Worm (Caenorhabditis elegans) whole organism, L2 larva: ENCODE results near the gene C18H7.6.
A peak's percentile ranks its signal among the peaks of the same experiment; 100 is the strongest.

Experiments used
- C34F6.9 ChIP-seq: fragments of 150-350 bp; optimal IDR thresholded peaks from 2 replicates; lab custom pipeline; 2014; ENCODE audit warnings: missing biosample characterization, missing genetic modification characterization
- R02D3.7 ChIP-seq: fragments of 150-350 bp; optimal IDR thresholded peaks from 2 replicates; lab custom pipeline; 2014; ENCODE audit warnings: missing biosample characterization, missing genetic modification characterization
- Y55F3AM.14 ChIP-seq: fragments of 200-800 bp; sonication (Bioruptor generic); optimal IDR thresholded peaks from 2 replicates; lab custom pipeline; 2018; ENCODE audit warnings: mild to moderate bottlenecking, missing genetic modification characterization, missing compliant biosample characterization
- alr-1 ChIP-seq: fragments of 150-350 bp; optimal IDR thresholded peaks from 2 replicates; lab custom pipeline; 2014; ENCODE audit warnings: missing biosample characterization, missing genetic modification characterization
- ama-1 ChIP-seq: fragments of 150-350 bp; optimal IDR thresholded peaks from 2 replicates; lab custom pipeline; 2018; ENCODE audit warnings: inconsistent platforms
- ceh-16 ChIP-seq: fragments of 150-350 bp; optimal IDR thresholded peaks from 2 replicates; lab custom pipeline; 2014; ENCODE audit warnings: missing biosample characterization, missing genetic modification characterization
- ceh-82 ChIP-seq: fragments of 150-350 bp; optimal IDR thresholded peaks from 2 replicates; lab custom pipeline; 2014; ENCODE audit warnings: missing biosample characterization, missing genetic modification characterization
- crh-2 ChIP-seq: sonication (generic microtip); optimal IDR thresholded peaks from 2 replicates; lab custom pipeline; 2017; ENCODE audit warnings: missing biosample characterization, missing genetic modification characterization
- dmd-4 ChIP-seq: sonication (generic microtip); optimal IDR thresholded peaks from 2 replicates; lab custom pipeline; 2017; ENCODE audit warnings: missing biosample characterization, missing genetic modification characterization
- egl-27 ChIP-seq: sonication (generic microtip); optimal IDR thresholded peaks from 3 replicates; lab custom pipeline; 2017; ENCODE audit warnings: missing biosample characterization, missing genetic modification reagents, missing genetic modification characterization
- elt-1 ChIP-seq: fragments of 150-350 bp; optimal IDR thresholded peaks from 2 replicates; lab custom pipeline; 2014; ENCODE audit warnings: missing biosample characterization, missing genetic modification characterization
- elt-3 ChIP-seq: sonication (generic microtip); optimal IDR thresholded peaks from 2 replicates; lab custom pipeline; 2017; ENCODE audit warnings: missing biosample characterization, missing genetic modification characterization
- fos-1 ChIP-seq: fragments of 150-350 bp; optimal IDR thresholded peaks from 2 replicates; lab custom pipeline; 2014; ENCODE audit warnings: missing biosample characterization, missing genetic modification characterization
- gmeb-1 ChIP-seq: fragments of 150-350 bp; optimal IDR thresholded peaks from 2 replicates; lab custom pipeline; 2014; ENCODE audit warnings: missing biosample characterization, missing genetic modification characterization
- lin-11 ChIP-seq: fragments of 150-350 bp; sonication (generic microtip); optimal IDR thresholded peaks from 2 replicates; lab custom pipeline; 2014; ENCODE audit warnings: missing biosample characterization, missing genetic modification characterization, inconsistent platforms, mixed read lengths
- lin-13 ChIP-seq: fragments of 150-350 bp; optimal IDR thresholded peaks from 2 replicates; lab custom pipeline; 2014; ENCODE audit warnings: missing biosample characterization, missing genetic modification reagents, missing genetic modification characterization
- lsy-2 ChIP-seq, 2 experiments: fragments of 150-350 bp in 1 of 2; sonication (generic microtip) in 1 of 2; optimal IDR thresholded peaks; 2 replicates each; lab custom pipeline; 2014 to 2017; ENCODE audit warnings: missing biosample characterization in 2 of 2, missing genetic modification characterization in 2 of 2
- mab-5 ChIP-seq: fragments of 150-350 bp; optimal IDR thresholded peaks from 2 replicates; lab custom pipeline; 2014; ENCODE audit warnings: missing biosample characterization, missing genetic modification characterization
- mbf-1 ChIP-seq: sonication (generic microtip); optimal IDR thresholded peaks from 2 replicates; lab custom pipeline; 2017; ENCODE audit warnings: missing biosample characterization, missing genetic modification characterization
- nhr-10 ChIP-seq: sonication (generic microtip); optimal IDR thresholded peaks from 2 replicates; lab custom pipeline; 2017; ENCODE audit warnings: missing biosample characterization, missing genetic modification characterization
- nhr-11 ChIP-seq: fragments of 150-350 bp; optimal IDR thresholded peaks from 2 replicates; lab custom pipeline; 2014; ENCODE audit warnings: missing biosample characterization, missing genetic modification characterization
- nhr-12 ChIP-seq: fragments of 150-350 bp; optimal IDR thresholded peaks from 2 replicates; lab custom pipeline; 2014; ENCODE audit warnings: missing biosample characterization, missing genetic modification characterization
- nhr-129 ChIP-seq: fragments of 150-350 bp; optimal IDR thresholded peaks from 2 replicates; lab custom pipeline; 2014; ENCODE audit warnings: missing biosample characterization, missing genetic modification characterization
- nhr-21 ChIP-seq: fragments of 150-350 bp; optimal IDR thresholded peaks from 2 replicates; lab custom pipeline; 2014; ENCODE audit warnings: missing biosample characterization, missing genetic modification characterization
- nhr-23 ChIP-seq: fragments of 150-350 bp; optimal IDR thresholded peaks from 2 replicates; lab custom pipeline; 2014; ENCODE audit warnings: missing biosample characterization, missing genetic modification reagents, missing genetic modification characterization
- nhr-6 ChIP-seq: fragments of 150-350 bp; optimal IDR thresholded peaks from 2 replicates; lab custom pipeline; 2014; ENCODE audit warnings: missing biosample characterization, missing genetic modification characterization
- nhr-77 ChIP-seq: fragments of 150-350 bp; optimal IDR thresholded peaks from 2 replicates; lab custom pipeline; 2014; ENCODE audit warnings: missing biosample characterization, missing genetic modification characterization
- peb-1 ChIP-seq: fragments of 150-350 bp; optimal IDR thresholded peaks from 2 replicates; lab custom pipeline; 2014; ENCODE audit warnings: missing biosample characterization, missing genetic modification characterization
- sem-4 ChIP-seq: fragments of 150-350 bp; optimal IDR thresholded peaks from 2 replicates; lab custom pipeline; 2014; ENCODE audit warnings: missing biosample characterization, missing genetic modification reagents, missing genetic modification characterization
- skn-1 ChIP-seq: sonication (generic microtip); optimal IDR thresholded peaks from 2 replicates; lab custom pipeline; 2017; ENCODE audit warnings: missing biosample characterization, missing genetic modification characterization
- sma-3 ChIP-seq: sonication (generic microtip); optimal IDR thresholded peaks from 2 replicates; lab custom pipeline; 2016; ENCODE audit warnings: missing genetic modification reagents, missing genetic modification characterization, missing compliant biosample characterization
- snpc-4 ChIP-seq: fragments of 150-350 bp; optimal IDR thresholded peaks from 2 replicates; lab custom pipeline; 2014; ENCODE audit warnings: missing biosample characterization, missing genetic modification characterization
- unc-39 ChIP-seq: fragments of 150-350 bp; optimal IDR thresholded peaks from 2 replicates; lab custom pipeline; 2014; ENCODE audit warnings: missing biosample characterization, missing genetic modification characterization
- unc-55 ChIP-seq: fragments of 150-350 bp; sonication (generic microtip); optimal IDR thresholded peaks from 3 replicates; lab custom pipeline; 2014; ENCODE audit warnings: missing biosample characterization, missing genetic modification reagents, missing genetic modification characterization
- zag-1 ChIP-seq: fragments of 150-350 bp; optimal IDR thresholded peaks from 2 replicates; lab custom pipeline; 2014; ENCODE audit warnings: missing biosample characterization, missing genetic modification characterization
- ztf-1 ChIP-seq: fragments of 200-800 bp; sonication (Bioruptor generic); conservative IDR thresholded peaks from 2 replicates; pipeline ENCODE4 v1.3.6; 2022; ENCODE audit warnings: missing genetic modification characterization, missing compliant biosample characterization
- ztf-4 ChIP-seq: fragments of 150-350 bp; optimal IDR thresholded peaks from 2 replicates; lab custom pipeline; 2014; ENCODE audit warnings: missing biosample characterization, missing genetic modification characterization

Gene C18H7.6

DNA sequence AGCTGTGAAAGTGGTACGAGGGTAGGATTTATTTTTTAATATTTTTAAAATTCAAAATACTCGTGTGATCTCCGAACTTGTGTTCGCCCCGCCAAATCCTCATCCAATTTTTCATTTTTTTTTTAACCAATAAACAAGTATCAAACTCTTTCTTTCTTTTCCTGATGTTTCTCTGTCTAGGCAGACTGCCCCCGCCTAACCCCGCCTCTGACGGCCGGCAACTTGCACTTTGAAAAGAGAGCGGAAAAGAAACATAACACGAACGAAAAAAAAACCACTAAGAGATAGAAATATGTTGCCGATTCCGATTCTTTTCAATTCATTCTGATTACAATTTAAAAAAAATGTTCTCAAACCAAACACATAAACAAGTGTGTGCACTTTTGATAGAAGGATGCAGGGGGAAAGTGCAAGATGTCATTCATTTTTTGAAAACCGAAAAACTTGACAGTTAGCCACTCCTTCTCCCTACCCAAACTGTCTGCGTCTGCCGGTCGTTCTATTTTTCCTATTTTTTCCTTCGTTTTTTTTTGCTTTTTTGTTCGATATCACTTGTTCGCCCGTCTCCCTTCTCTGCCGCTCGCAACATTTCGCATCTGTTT is 33.8 kb upstream of the C18H7.6 start:
- TF ChIP-seq nhr-10 (no peak), crh-2 (no peak), C34F6.9 (tag; lab: Kevin White, UChicago) (no peak), sma-3 (GFP tag; lab: Kevin White, UChicago) (no peak), ama-1 (lab: Kevin White, UChicago) (no peak), dmd-4 (tag; lab: Kevin White, UChicago) (no peak)
- TF ChIP-seq, all 48 proteins: peak for 0

DNA sequence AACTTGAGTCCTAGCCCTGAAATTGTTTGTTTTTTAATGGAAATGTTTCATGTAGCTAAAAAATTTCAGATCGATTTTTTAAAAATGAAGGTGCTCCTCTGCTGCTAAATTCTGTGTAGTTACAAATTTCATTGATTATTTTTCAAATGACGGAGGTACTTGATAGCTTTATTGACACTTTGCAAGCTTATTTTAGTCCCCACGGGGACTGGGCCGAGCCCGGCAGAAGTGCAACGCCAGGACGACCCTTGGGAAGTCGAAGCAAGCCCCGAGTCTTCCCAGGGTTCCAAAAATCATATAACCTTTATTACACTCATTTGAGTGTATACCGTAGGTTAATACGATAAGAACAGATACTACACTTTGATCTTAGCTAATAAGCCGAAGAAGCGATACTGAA is 31.6 kb upstream of the C18H7.6 start:
- TF ChIP-seq nhr-11 (tag; lab: Kevin White, UChicago) (no peak), nhr-12 (tag; lab: Kevin White, UChicago) (no peak), ceh-16 (tag; lab: Kevin White, UChicago) (no peak), egl-27 (no peak), elt-1 (tag; lab: Kevin White, UChicago) (no peak), gmeb-1 (tag; lab: Kevin White, UChicago) (no peak), skn-1 (no peak), nhr-129 (tag; lab: Kevin White, UChicago) (no peak), ztf-1 (no peak), sem-4 (tag; lab: Kevin White, UChicago) (no peak), dmd-4 (tag; lab: Kevin White, UChicago) (no peak), ceh-82 (tag; lab: Kevin White, UChicago) (no peak), ztf-4 (tag; lab: Kevin White, UChicago) (no peak), elt-3 (tag; lab: Kevin White, UChicago) (no peak), alr-1 (tag; lab: Kevin White, UChicago) (no peak), mab-5 (tag; lab: Kevin White, UChicago) (no peak)

DNA sequence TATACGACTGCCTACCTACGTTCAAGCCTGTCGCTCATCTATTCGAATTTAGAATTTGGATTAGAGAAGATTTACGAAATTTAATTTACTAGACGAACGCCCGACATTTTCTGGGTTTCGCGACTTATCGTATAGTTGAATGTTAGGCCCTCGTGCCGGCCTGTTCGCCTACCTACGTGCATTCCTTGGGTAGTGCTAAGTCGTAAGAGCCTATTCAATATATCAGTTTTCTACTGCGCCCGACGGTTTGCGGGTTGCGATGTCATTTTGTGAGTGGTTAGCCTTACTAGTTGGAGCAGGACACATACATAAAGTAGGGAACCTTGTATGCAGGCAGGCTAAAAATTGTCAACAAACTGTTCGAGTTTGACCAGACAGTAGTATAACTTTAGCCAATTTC is 30.7 kb upstream of the C18H7.6 start:
- TF ChIP-seq R02D3.7: no peak

DNA sequence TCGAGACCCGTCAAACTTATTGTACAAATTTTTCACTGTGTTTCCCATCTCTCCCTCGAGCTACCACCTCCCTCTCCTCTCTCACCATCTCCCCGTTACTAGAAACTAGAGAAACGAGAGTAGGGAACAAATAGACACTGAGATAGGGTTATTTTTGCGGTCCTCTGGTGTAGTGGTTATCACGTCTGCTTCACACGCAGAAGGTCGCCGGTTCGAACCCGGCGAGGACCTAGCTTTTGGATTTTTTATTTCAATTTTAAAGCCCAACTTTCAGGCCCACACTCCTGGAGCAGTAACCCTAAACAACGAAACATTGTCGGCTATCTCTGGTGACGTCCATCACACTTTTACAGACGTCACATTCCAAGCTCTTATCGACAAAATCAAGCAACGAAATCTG is 28.0 kb upstream of the C18H7.6 start:
- TF ChIP-seq crh-2: no peak
- peak; percentile 61 for TF ChIP-seq gmeb-1 (tag; lab: Kevin White, UChicago)
- no peak for TF ChIP-seq unc-39 (tag; lab: Kevin White, UChicago)
- peak; percentile 40 for TF ChIP-seq C34F6.9 (tag; lab: Kevin White, UChicago)
- no peak for TF ChIP-seq egl-27
- TF ChIP-seq lin-13 (GFP tag; lab: Kevin White, UChicago): peak; percentile 55
- TF ChIP-seq ama-1 (lab: Kevin White, UChicago): no peak
- TF ChIP-seq alr-1 (tag; lab: Kevin White, UChicago): no peak
- no peak for TF ChIP-seq mbf-1 (tag; lab: Kevin White, UChicago)
- no peak for TF ChIP-seq zag-1
- TF ChIP-seq snpc-4 (tag; lab: Kevin White, UChicago): peak; percentile 3
- TF ChIP-seq lsy-2 (tag; optimal IDR thresholded peaks at IDR 0.05; lab: Kevin White, UChicago): peak in 1 of 2 experiments; percentile 62
- TF ChIP-seq nhr-10: no peak
- TF ChIP-seq fos-1 (tag; lab: Kevin White, UChicago): peak; percentile 49
- TF ChIP-seq ceh-82 (tag; lab: Kevin White, UChicago): no peak
- TF ChIP-seq peb-1 (tag; lab: Kevin White, UChicago): no peak
- peak; percentile 47 for TF ChIP-seq nhr-21 (tag; lab: Kevin White, UChicago)
- TF ChIP-seq nhr-23 (tag; lab: Kevin White, UChicago): no peak
- peak; percentile 25 for TF ChIP-seq nhr-77 (tag; lab: Kevin White, UChicago)
- TF ChIP-seq R02D3.7: no peak
- no peak for TF ChIP-seq Y55F3AM.14 (GFP tag; lab: Kevin White, UChicago)
- TF ChIP-seq nhr-6 (tag; lab: Kevin White, UChicago): no peak
- peak; percentile 51 for TF ChIP-seq lin-11
- TF ChIP-seq nhr-129 (tag; lab: Kevin White, UChicago): peak; percentile 68
- peak; percentile 37 for TF ChIP-seq sma-3 (GFP tag; lab: Kevin White, UChicago)
- peak; percentile 72 for TF ChIP-seq unc-55 (GFP tag; lab: Kevin White, UChicago)
